Worm (Caenorhabditis elegans): ENCODE measurements around the gene math-13.

Gene math-13

DNA sequence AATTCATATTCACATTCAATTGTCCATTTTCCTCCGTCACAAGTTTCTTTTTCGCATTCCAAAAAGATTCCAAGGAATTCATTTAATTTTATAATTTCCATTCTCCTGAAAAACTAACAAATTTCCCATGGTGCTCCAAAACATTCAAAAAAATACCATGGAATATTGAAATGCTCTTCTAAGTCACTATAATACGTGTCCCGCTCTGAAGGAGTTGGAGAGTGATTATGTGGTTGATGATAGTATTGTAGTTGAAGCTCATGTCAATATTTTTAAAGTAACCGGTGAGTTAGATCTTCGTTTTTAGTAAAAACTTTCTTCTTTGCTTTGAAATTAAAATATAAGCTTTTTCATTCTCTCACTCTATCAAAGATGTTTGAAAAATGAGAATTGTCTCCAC is 14.9 kb downstream of the math-13 start, which contains the start of gene math-9:
math-9 (minus strand) TSS at position 101 of the 400 bp plus-strand sequence.
- TF ChIP-seq hlh-1 (tag; optimal IDR thresholded peaks at IDR 0.05) (no peak), nhr-237 (tag; optimal IDR thresholded peaks at IDR 0.05) (no peak), mep-1 (tag; optimal IDR thresholded peaks at IDR 0.05) (no peak), drap-1 (GFP tag; optimal IDR thresholded peaks at IDR 0.05) (no peak), unc-39 (tag; optimal IDR thresholded peaks at IDR 0.05) (no peak)

DNA sequence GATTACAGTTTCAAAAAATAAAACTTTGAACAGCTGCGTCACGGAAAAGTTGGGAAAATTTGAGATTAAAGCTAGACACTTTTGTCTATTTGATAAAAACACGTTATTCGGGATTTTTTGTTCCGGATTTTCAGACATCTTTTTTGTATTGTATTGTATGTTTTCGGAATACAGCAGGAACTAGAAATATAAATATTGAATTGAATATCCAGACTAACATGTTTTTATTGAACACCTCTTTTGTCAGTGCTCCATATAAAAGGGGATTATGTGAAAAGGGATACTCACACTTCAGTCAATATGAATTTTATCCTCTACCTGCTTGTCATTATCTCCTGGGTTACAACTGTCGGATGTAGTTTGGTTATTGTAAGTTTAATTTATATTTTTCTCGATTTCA is 18.2 kb downstream of the math-13 start, which contains the start of gene C16C4.1:
C16C4.1 (plus strand) TSS at position 301 of the 400 bp plus-strand sequence.
- TF ChIP-seq snpc-4 (tag; optimal IDR thresholded peaks at IDR 0.05) (no peak), flh-1 (GFP tag; optimal IDR thresholded peaks at IDR 0.05) (no peak), lsy-2 (tag; optimal IDR thresholded peaks at IDR 0.05) (no peak), lin-32 (GFP tag; optimal IDR thresholded peaks at IDR 0.05) (no peak), elt-3 (tag; optimal IDR thresholded peaks at IDR 0.05) (no peak), nhr-28 (tag; optimal IDR thresholded peaks at IDR 0.05) (no peak), nhr-2 (tag; optimal IDR thresholded peaks at IDR 0.05) (no peak), ztf-11 (tag; optimal IDR thresholded peaks at IDR 0.05) (no peak), pha-4 (tag; optimal IDR thresholded peaks at IDR 0.05) (no peak), sem-2 (GFP tag; optimal IDR thresholded peaks at IDR 0.05) (no peak), elt-1 (tag; optimal IDR thresholded peaks at IDR 0.05; ENCODE audit: borderline replicate concordance, insufficient read depth) (no peak), sptf-1 (tag; optimal IDR thresholded peaks at IDR 0.05) (no peak), blmp-1 (tag; optimal IDR thresholded peaks at IDR 0.05) (no peak), bed-3 (GFP tag; optimal IDR thresholded peaks at IDR 0.05) (no peak), ceh-83 (GFP tag; optimal IDR thresholded peaks at IDR 0.05) (no peak), nhr-76 (tag; optimal IDR thresholded peaks at IDR 0.05) (no peak), ceh-39 (tag; optimal IDR thresholded peaks at IDR 0.05) (no peak), cnd-1 (tag; optimal IDR thresholded peaks at IDR 0.05) (no peak), nhr-237 (tag; optimal IDR thresholded peaks at IDR 0.05) (no peak), tbx-8 (GFP tag; optimal IDR thresholded peaks at IDR 0.05) (no peak)

ce11 chrII:1895278-1895677 is 19.5 kb downstream of the math-13 start, which contains the start of gene C46F9.5:
C46F9.5 (plus strand) TSS chrII:1895578.
- no peak for TF ChIP-seq ham-2 (GFP tag; optimal IDR thresholded peaks at IDR 0.05)
- TF ChIP-seq tbx-8 (GFP tag; optimal IDR thresholded peaks at IDR 0.05), result no peak
- TF ChIP-seq ceh-83 (GFP tag; optimal IDR thresholded peaks at IDR 0.05), result no peak
- no peak for TF ChIP-seq sem-2 (GFP tag; optimal IDR thresholded peaks at IDR 0.05)
- TF ChIP-seq cnd-1 (tag; optimal IDR thresholded peaks at IDR 0.05), result no peak
- no peak for TF ChIP-seq unc-120 (tag; optimal IDR thresholded peaks at IDR 0.05; ENCODE audit: poor library complexity, severe bottlenecking)
- TF ChIP-seq snpc-4 (tag; optimal IDR thresholded peaks at IDR 0.05), result no peak
- TF ChIP-seq ceh-43 (GFP tag; optimal IDR thresholded peaks at IDR 0.05), result no peak
- no peak for TF ChIP-seq elt-1 (tag; optimal IDR thresholded peaks at IDR 0.05; ENCODE audit: borderline replicate concordance, insufficient read depth)
- TF ChIP-seq blmp-1 (tag; optimal IDR thresholded peaks at IDR 0.05), result no peak
- no peak for TF ChIP-seq lin-32 (GFP tag; optimal IDR thresholded peaks at IDR 0.05)
- TF ChIP-seq mab-5 (tag; optimal IDR thresholded peaks at IDR 0.05), result no peak

DNA sequence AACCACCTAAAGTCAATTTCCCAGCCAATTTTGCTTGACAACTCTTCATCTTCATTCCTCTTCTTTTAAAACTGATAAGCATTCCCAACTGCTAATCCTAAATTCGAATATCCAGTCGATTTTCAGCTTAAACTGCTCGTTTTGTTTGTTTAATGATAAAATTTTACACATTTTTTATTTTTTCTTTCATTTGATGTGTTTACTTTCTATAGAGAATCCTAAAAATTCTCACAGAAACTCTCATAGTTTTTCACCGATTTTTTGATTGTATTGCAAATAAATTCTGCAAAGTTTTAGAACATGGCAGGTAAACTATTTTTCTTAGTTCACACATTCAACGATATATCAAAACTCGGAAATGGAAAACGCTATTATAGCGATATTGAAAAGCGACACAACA is 20.0 kb downstream of the math-13 start, which contains the start of gene math-25:
math-25 (plus strand) TSS at position 301 of the 400 bp plus-strand sequence.
- TF ChIP-seq ceh-39 (tag; optimal IDR thresholded peaks at IDR 0.05) (no peak), sem-2 (GFP tag; optimal IDR thresholded peaks at IDR 0.05) (no peak), blmp-1 (tag; optimal IDR thresholded peaks at IDR 0.05) (no peak), mls-2 (tag; optimal IDR thresholded peaks at IDR 0.05) (no peak), ham-2 (GFP tag; optimal IDR thresholded peaks at IDR 0.05) (no peak), nhr-237 (tag; optimal IDR thresholded peaks at IDR 0.05) (no peak), lin-13 (tag; optimal IDR thresholded peaks at IDR 0.05) (no peak)

- TF ChIP-seq pha-4 (tag; optimal IDR thresholded peaks at IDR 0.05), result no peak
- no peak for TF ChIP-seq tbx-8 (GFP tag; optimal IDR thresholded peaks at IDR 0.05)
- TF ChIP-seq mab-5 (tag; optimal IDR thresholded peaks at IDR 0.05), result no peak
- TF ChIP-seq sem-2 (GFP tag; optimal IDR thresholded peaks at IDR 0.05), result no peak
These were observed 22.2 kb downstream of the math-13 start, which contains the start of gene C46F9.6 for ce11 chrII:1897936-1898335. C46F9.6 (plus strand) TSS chrII:1898236.

- TF ChIP-seq cnd-1 (tag; optimal IDR thresholded peaks at IDR 0.05) (no peak), bed-3 (GFP tag; optimal IDR thresholded peaks at IDR 0.05) (no peak), sptf-1 (tag; optimal IDR thresholded peaks at IDR 0.05) (no peak), nhr-12 (tag; optimal IDR thresholded peaks at IDR 0.05) (no peak), flh-1 (GFP tag; optimal IDR thresholded peaks at IDR 0.05) (no peak), unc-62 (GFP tag; optimal IDR thresholded peaks at IDR 0.05) (no peak), sem-2 (GFP tag; optimal IDR thresholded peaks at IDR 0.05) (no peak), mab-5 (tag; optimal IDR thresholded peaks at IDR 0.05) (no peak), ceh-83 (GFP tag; optimal IDR thresholded peaks at IDR 0.05) (no peak)
These were observed 24.2 kb downstream of the math-13 start, which contains the start of gene math-24 for ce11 chrII:1899934-1900333. math-24 (plus strand) TSS chrII:1900234.

All from whole organism, mixed stage, embryonic.